Worm (Caenorhabditis elegans) whole organism, L4 larva: ENCODE results near the gene sym-1.

Experiments used
- T26A8.4 ChIP-seq: fragments of 200-800 bp; sonication (Bioruptor generic); IDR thresholded peaks from 2 replicates; pipeline ENCODE4 v1.3.6; 2022; ENCODE audit warnings: missing genetic modification characterization, missing compliant biosample characterization
- aha-1 ChIP-seq: fragments of 150-350 bp; peaks from one replicate; lab custom pipeline; 2014; ENCODE audit warnings: missing biosample characterization, missing genetic modification characterization
- arid-1 ChIP-seq: fragments of 200-800 bp; sonication (Bioruptor generic); conservative IDR thresholded peaks from 2 replicates; pipeline ENCODE4 v1.3.6; 2022; ENCODE audit warnings: missing genetic modification reagents, missing genetic modification characterization, missing compliant biosample characterization
- daf-16 ChIP-seq, 3 experiments: sonication (generic microtip); optimal IDR thresholded peaks; 2 replicates each; lab custom pipeline; 2016 to 2017; ENCODE audit warnings: missing genetic modification characterization in 3 of 3, missing genetic modification reagents in 3 of 3, mild to moderate bottlenecking in 2 of 3, missing compliant biosample characterization in 2 of 3, missing biosample characterization in 1 of 3, moderate library complexity in 1 of 3
- daf-19 ChIP-seq: fragments of 200-800 bp; sonication (Bioruptor generic); conservative IDR thresholded peaks from 2 replicates; pipeline ENCODE4 v1.3.6; 2022; ENCODE audit warnings: missing genetic modification characterization, missing compliant biosample characterization
- daf-8 ChIP-seq: fragments of 200-800 bp; sonication (Bioruptor generic); IDR thresholded peaks from 2 replicates; pipeline ENCODE4 v1.3.6; 2022; ENCODE audit warnings: missing genetic modification characterization, missing compliant biosample characterization
- dmd-6 ChIP-seq: fragments of 200-800 bp; sonication (Bioruptor generic); IDR thresholded peaks from 2 replicates; pipeline ENCODE4 v1.3.6; 2022; ENCODE audit warnings: missing genetic modification reagents, missing genetic modification characterization, missing compliant biosample characterization
- dpl-1 ChIP-seq: fragments of 150-350 bp; optimal IDR thresholded peaks from 2 replicates; lab custom pipeline; 2014; ENCODE audit warnings: missing biosample characterization, missing genetic modification reagents, missing genetic modification characterization
- dve-1 ChIP-seq: sonication (generic microtip); optimal IDR thresholded peaks from 2 replicates; lab custom pipeline; 2017; ENCODE audit warnings: antibody characterized with exemption, mild to moderate bottlenecking, missing genetic modification characterization, missing compliant biosample characterization; ENCODE audit not compliant: insufficient read depth
- egl-43 ChIP-seq: fragments of 200-800 bp; sonication (Bioruptor generic); IDR thresholded peaks from 2 replicates; pipeline ENCODE4 v1.3.6; 2022; ENCODE audit warnings: missing genetic modification reagents, missing genetic modification characterization, missing compliant biosample characterization
- hlh-11 ChIP-seq: fragments of 200-800 bp; sonication (Bioruptor generic); optimal IDR thresholded peaks from 2 replicates; lab custom pipeline; 2018; ENCODE audit warnings: mild to moderate bottlenecking, missing genetic modification characterization, missing compliant biosample characterization
- hlh-30 ChIP-seq: sonication (generic microtip); optimal IDR thresholded peaks from 2 replicates; lab custom pipeline; 2017; ENCODE audit warnings: antibody characterized with exemption, mild to moderate bottlenecking, missing genetic modification characterization, missing compliant biosample characterization; ENCODE audit not compliant: insufficient read depth
- lin-15B ChIP-seq: fragments of 150-350 bp; sonication (generic microtip); optimal IDR thresholded peaks from 3 replicates; lab custom pipeline; 2014; ENCODE audit warnings: missing biosample characterization, missing genetic modification characterization
- lin-29 ChIP-seq: fragments of 200-800 bp; sonication (Bioruptor generic); IDR thresholded peaks from 2 replicates; pipeline ENCODE4 v1.3.6; 2022; ENCODE audit warnings: missing genetic modification reagents, missing genetic modification characterization, missing compliant biosample characterization
- lir-3 ChIP-seq: sonication (generic microtip); optimal IDR thresholded peaks from 2 replicates; lab custom pipeline; 2016; ENCODE audit warnings: mild to moderate bottlenecking, missing genetic modification characterization, missing compliant biosample characterization
- madf-9 ChIP-seq: fragments of 200-800 bp; sonication (Bioruptor generic); conservative IDR thresholded peaks from 2 replicates; pipeline ENCODE4 v1.3.6; 2022; ENCODE audit warnings: missing genetic modification reagents, missing genetic modification characterization, missing compliant biosample characterization
- mdl-1 ChIP-seq, 2 experiments: fragments of 150-350 bp in 1 of 2; sonication (generic microtip) in 1 of 2; optimal IDR thresholded peaks; 2 replicates each; lab custom pipeline; 2014 to 2017; ENCODE audit warnings: missing biosample characterization in 2 of 2, missing genetic modification characterization in 2 of 2
- mep-1 ChIP-seq: fragments of 150-350 bp; sonication (generic microtip); optimal IDR thresholded peaks from 3 replicates; lab custom pipeline; 2014; ENCODE audit warnings: missing biosample characterization, missing genetic modification characterization
- mxl-2 ChIP-seq: fragments of 200-800 bp; sonication (Bioruptor generic); conservative IDR thresholded peaks from 2 replicates; pipeline ENCODE4 v1.3.6; 2022; ENCODE audit warnings: missing genetic modification reagents, missing genetic modification characterization, missing compliant biosample characterization
- mxl-3 ChIP-seq: fragments of 200-800 bp; sonication (Bioruptor generic); optimal IDR thresholded peaks from 2 replicates; lab custom pipeline; 2018; ENCODE audit warnings: mild to moderate bottlenecking, missing genetic modification characterization, missing compliant biosample characterization
- nhr-111 ChIP-seq: fragments of 200-800 bp; sonication (Bioruptor generic); optimal IDR thresholded peaks from 2 replicates; lab custom pipeline; 2018; ENCODE audit warnings: mild to moderate bottlenecking, missing genetic modification characterization, missing compliant biosample characterization
- nhr-25 ChIP-seq: sonication (generic microtip); optimal IDR thresholded peaks from 2 replicates; lab custom pipeline; 2017; ENCODE audit warnings: missing genetic modification characterization, mild to moderate bottlenecking, missing compliant biosample characterization, antibody characterized with exemption, moderate library complexity, borderline replicate concordance; ENCODE audit not compliant: insufficient read depth
- nhr-28 ChIP-seq: fragments of 150-350 bp; optimal IDR thresholded peaks from 2 replicates; lab custom pipeline; 2014; ENCODE audit warnings: missing biosample characterization, missing genetic modification characterization
- nhr-6 ChIP-seq: fragments of 150-350 bp; optimal IDR thresholded peaks from 2 replicates; lab custom pipeline; 2014; ENCODE audit warnings: missing biosample characterization, missing genetic modification characterization
- nhr-77 ChIP-seq: fragments of 150-350 bp; optimal IDR thresholded peaks from 2 replicates; lab custom pipeline; 2014; ENCODE audit warnings: missing biosample characterization, missing genetic modification characterization
- pha-4 ChIP-seq, 2 experiments: fragments of 150-350 bp in 1 of 2; fragments of 200-800 bp in 1 of 2; sonication (Bioruptor generic) in 1 of 2; IDR thresholded peaks in 1 of 2; optimal IDR thresholded peaks in 1 of 2; 2 replicates each; pipeline versions ENCODE4 v1.3.6 to Lab custom; 2014 to 2022; ENCODE audit warnings: missing genetic modification characterization in 2 of 2, missing genetic modification reagents in 2 of 2, missing biosample characterization in 1 of 2, missing compliant biosample characterization in 1 of 2
- php-3 ChIP-seq: fragments of 200-800 bp; sonication (Bioruptor generic); IDR thresholded peaks from 2 replicates; pipeline ENCODE4 v1.3.6; 2022; ENCODE audit warnings: missing genetic modification reagents, missing genetic modification characterization, missing compliant biosample characterization
- pqm-1 ChIP-seq: sonication (generic microtip); optimal IDR thresholded peaks from 2 replicates; lab custom pipeline; 2017; ENCODE audit warnings: missing biosample characterization, missing genetic modification characterization
- snpc-4 ChIP-seq: fragments of 150-350 bp; optimal IDR thresholded peaks from 2 replicates; lab custom pipeline; 2014; ENCODE audit warnings: missing biosample characterization, missing genetic modification characterization
- spr-3 ChIP-seq: fragments of 200-800 bp; sonication (Bioruptor generic); optimal IDR thresholded peaks from 2 replicates; lab custom pipeline; 2018; ENCODE audit warnings: mild to moderate bottlenecking, missing genetic modification characterization, missing compliant biosample characterization
- unc-62 ChIP-seq, 3 experiments: fragments of 150-350 bp in 1 of 3; sonication (generic microtip); optimal IDR thresholded peaks in 2 of 3; peaks in 1 of 3; 1 replicate in 1 of 3; 2 replicates in 2 of 3; lab custom pipeline; 2014 to 2017; ENCODE audit warnings: missing biosample characterization in 3 of 3, missing genetic modification characterization in 3 of 3, missing genetic modification reagents in 3 of 3, missing genotype in 1 of 3
- zfp-3 ChIP-seq: fragments of 200-800 bp; sonication (Bioruptor generic); conservative IDR thresholded peaks from 2 replicates; pipeline ENCODE4 v1.3.6; 2022; ENCODE audit warnings: missing genetic modification reagents, missing genetic modification characterization, missing compliant biosample characterization

Gene sym-1

ce11 chrX:14581429-14581828 is at the start of gene sym-1:
TSS of gene sym-1 (plus strand) at chrX:14581622.
- no peak for TF ChIP-seq hlh-30 (tag; lab: Kevin White, UChicago)
- TF ChIP-seq mxl-3, result peak; percentile 57
- peak; percentile 69 for TF ChIP-seq nhr-25
- peak; percentile 26 for TF ChIP-seq hlh-11 (tag; lab: Kevin White, UChicago)
- no peak for TF ChIP-seq madf-9 (GFP tag; lab: Robert Waterston, UW)
- no peak for TF ChIP-seq pha-4 (GFP tag; IDR thresholded peaks at IDR 0.05; lab: Robert Waterston, UW)
- TF ChIP-seq pha-4 (tag; optimal IDR thresholded peaks at IDR 0.05; lab: Kevin White, UChicago), result no peak

ce11 chrX:14534117-14534516 is 47.3 kb upstream of the sym-1 start, which contains the start of gene T24C2.5:
TSS of gene T24C2.5 (plus strand) at chrX:14534417.
- TF ChIP-seq hlh-30 (tag; lab: Kevin White, UChicago) (peak; percentile 7), egl-43 (no peak)

- TF ChIP-seq arid-1, result no peak
- no peak for TF ChIP-seq nhr-6 (tag; lab: Kevin White, UChicago)
- no peak for TF ChIP-seq dpl-1 (GFP tag; lab: Kevin White, UChicago)
- TF ChIP-seq aha-1 (tag; lab: Kevin White, UChicago), result peak; percentile 81
- TF ChIP-seq unc-62 (GFP tag; optimal IDR thresholded peaks at IDR 0.05 in 1 of 2; lab: Kevin White, UChicago), result no peak
- TF ChIP-seq unc-62 (tag; optimal IDR thresholded peaks at IDR 0.05; lab: Kevin White, UChicago), result no peak
- no peak for TF ChIP-seq lin-29
- no peak for TF ChIP-seq T26A8.4 (GFP tag; lab: Robert Waterston, UW)
- TF ChIP-seq mep-1 (tag; lab: Kevin White, UChicago), result no peak
- no peak for TF ChIP-seq zfp-3 (GFP tag; lab: Robert Waterston, UW)
- TF ChIP-seq egl-43, result no peak
- no peak for TF ChIP-seq daf-16 (GFP tag; optimal IDR thresholded peaks at IDR 0.05; lab: Kevin White, UChicago)
- peak; percentile 63 for TF ChIP-seq daf-16 (tag; optimal IDR thresholded peaks at IDR 0.05; lab: Kevin White, UChicago)
- TF ChIP-seq spr-3 (GFP tag; lab: Kevin White, UChicago), result no peak
- no peak for TF ChIP-seq daf-8 (GFP tag; lab: Robert Waterston, UW)
- no peak for TF ChIP-seq mxl-2 (GFP tag; lab: Robert Waterston, UW)
Observed at ce11 chrX:14534596-14534995, 46.8 kb upstream of the sym-1 start.

- TF ChIP-seq daf-19 (GFP tag; lab: Robert Waterston, UW), result no peak
- no peak for TF ChIP-seq daf-16 (GFP tag; optimal IDR thresholded peaks at IDR 0.05; lab: Kevin White, UChicago)
- peak; percentile 39 for TF ChIP-seq daf-16 (tag; optimal IDR thresholded peaks at IDR 0.05; lab: Kevin White, UChicago)
- TF ChIP-seq dmd-6, result 0 out of 2 replicates have a peak, but pooled peaks have one; percentile 21
- TF ChIP-seq unc-62 (GFP tag; optimal IDR thresholded peaks at IDR 0.05 in 1 of 2; lab: Kevin White, UChicago), result peak in 1 of 2 experiments; percentile 40
- TF ChIP-seq unc-62 (tag; optimal IDR thresholded peaks at IDR 0.05; lab: Kevin White, UChicago), result no peak
- no peak for TF ChIP-seq lin-15B (tag; lab: Kevin White, UChicago)
- peak; percentile 28 for TF ChIP-seq hlh-11 (tag; lab: Kevin White, UChicago)
Observed at ce11 chrX:14535913-14536312, 45.5 kb upstream of the sym-1 start.

- no peak for TF ChIP-seq lir-3 (tag; lab: Kevin White, UChicago)
- TF ChIP-seq hlh-11 (tag; lab: Kevin White, UChicago), result peak; percentile 61
- TF ChIP-seq snpc-4 (tag; lab: Kevin White, UChicago), result no peak
- no peak for TF ChIP-seq nhr-111 (GFP tag; lab: Kevin White, UChicago)
- TF ChIP-seq nhr-77 (tag; lab: Kevin White, UChicago), result peak; percentile 59
- peak; percentile 38 for TF ChIP-seq pqm-1 (tag; lab: Kevin White, UChicago)
- TF ChIP-seq mdl-1 (tag; optimal IDR thresholded peaks at IDR 0.05; lab: Kevin White, UChicago), result peak in 1 of 2 experiments; percentile 44
- peak; percentile 41; the same call in 1 of the 2 replicates for TF ChIP-seq php-3 (GFP tag; lab: Robert Waterston, UW)
- TF ChIP-seq daf-16 (GFP tag; optimal IDR thresholded peaks at IDR 0.05; lab: Kevin White, UChicago), result no peak
- peak; percentile 85 for TF ChIP-seq daf-16 (tag; optimal IDR thresholded peaks at IDR 0.05; lab: Kevin White, UChicago)
- TF ChIP-seq nhr-28 (tag; lab: Kevin White, UChicago), result peak; percentile 82
- peak; percentile 39 for TF ChIP-seq hlh-30 (tag; lab: Kevin White, UChicago)
- peak; percentile 22 for TF ChIP-seq dve-1 (tag; lab: Kevin White, UChicago)
- TF ChIP-seq dmd-6, result peak; percentile 34
Observed at ce11 chrX:14537625-14538024, 43.8 kb upstream of the sym-1 start.
